Worm (Caenorhabditis elegans): ENCODE data around the gene ubc-18.

Gene ubc-18

ce11 chrIII:7068520-7069113 is at the start of gene ubc-18, which contains the start of gene R01H2.8:
Gene ubc-18 (minus strand): TSS chrIII:7068570.
Gene R01H2.8 (plus strand): TSS chrIII:7069063.
- no peak for TF ChIP-seq him-1 (tag; optimal IDR thresholded peaks at IDR 0.05)
- peak; percentile 34 for TF ChIP-seq W03F9.2 (tag; optimal IDR thresholded peaks at IDR 0.05)

DNA sequence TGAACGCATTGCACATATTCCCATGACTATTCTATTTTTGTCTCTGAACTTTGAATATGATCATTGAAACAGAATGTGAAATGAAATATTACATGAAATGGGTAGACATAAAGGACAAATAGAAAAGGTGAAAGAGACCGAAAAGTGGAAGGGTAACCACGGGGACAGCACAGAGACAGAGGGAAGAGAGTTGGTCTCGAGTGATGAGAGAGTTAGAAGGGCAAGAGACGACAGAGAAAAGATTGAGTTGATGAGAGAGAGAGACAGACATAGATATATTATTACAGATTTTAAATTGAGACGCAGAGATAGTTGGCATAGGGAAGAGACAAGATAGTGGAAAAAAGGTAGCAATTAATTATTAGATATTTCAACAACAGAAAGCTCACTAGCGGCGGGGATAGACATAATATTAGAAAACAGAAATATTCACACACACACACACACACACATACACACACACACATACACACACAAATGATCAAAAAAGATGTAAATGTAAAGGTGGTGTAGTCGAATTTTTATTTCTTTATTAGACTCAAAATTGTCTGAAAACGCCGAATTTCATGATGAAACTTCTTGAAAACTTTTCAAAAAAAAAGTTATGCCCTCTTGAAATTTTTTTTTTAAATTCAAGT is 48.4 kb upstream of the ubc-18 start:
- no peak for TF ChIP-seq dao-5 (tag; optimal IDR thresholded peaks at IDR 0.05)
- no peak for TF ChIP-seq him-1 (tag; optimal IDR thresholded peaks at IDR 0.05)
- TF ChIP-seq W03F9.2 (tag; optimal IDR thresholded peaks at IDR 0.05): peak; percentile 56

DNA sequence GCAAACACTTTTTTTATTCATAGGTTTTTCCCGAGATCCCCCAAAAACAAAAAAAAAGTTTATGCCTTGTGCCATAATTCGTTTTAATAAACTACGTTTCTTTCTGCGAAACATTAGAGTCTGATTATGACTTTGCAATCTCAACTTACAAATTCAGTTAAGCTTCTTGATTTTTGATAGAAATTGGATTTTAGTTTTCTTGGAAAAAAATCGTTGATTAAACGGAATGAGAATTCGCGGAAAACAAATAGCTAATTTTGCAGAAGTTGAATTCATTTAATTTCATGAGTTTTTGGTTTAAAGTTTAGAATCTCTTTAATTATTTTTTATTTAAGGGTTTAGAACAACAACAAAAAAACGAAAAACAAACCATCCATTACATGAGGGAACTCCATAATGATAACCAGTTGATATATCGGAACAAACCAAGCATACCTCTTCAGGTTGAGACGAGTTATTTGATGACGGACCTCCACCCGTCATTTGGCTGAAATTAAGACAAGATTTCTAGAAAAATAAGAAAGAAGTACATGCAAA is 46.6 kb upstream of the ubc-18 start, which contains the start of gene nhr-10:
nhr-10 (minus strand) TSS at position 487 of the 537 bp plus-strand sequence.
- no peak for TF ChIP-seq him-1 (tag; optimal IDR thresholded peaks at IDR 0.05)

DNA sequence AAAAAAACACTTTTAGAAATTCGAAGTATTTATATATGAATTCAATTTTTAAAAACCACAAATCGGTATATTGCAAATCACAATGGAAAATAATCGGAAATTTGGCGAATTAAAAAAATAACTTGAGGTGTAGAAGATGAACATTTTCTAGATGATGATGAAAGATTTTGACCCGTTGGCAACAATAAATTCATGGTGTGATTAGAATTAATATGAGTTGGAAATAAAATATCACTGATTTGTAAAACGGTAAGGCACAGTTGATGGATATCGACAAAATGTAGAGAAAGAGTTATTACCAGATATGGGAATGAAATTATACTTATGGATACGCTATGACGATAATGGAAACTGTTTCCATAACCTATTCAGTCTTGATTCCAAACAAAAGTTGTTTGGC is 43.9 kb upstream of the ubc-18 start:
- TF ChIP-seq W03F9.2 (tag; optimal IDR thresholded peaks at IDR 0.05) (no peak), him-1 (tag; optimal IDR thresholded peaks at IDR 0.05) (no peak), dao-5 (tag; optimal IDR thresholded peaks at IDR 0.05) (no peak)

DNA sequence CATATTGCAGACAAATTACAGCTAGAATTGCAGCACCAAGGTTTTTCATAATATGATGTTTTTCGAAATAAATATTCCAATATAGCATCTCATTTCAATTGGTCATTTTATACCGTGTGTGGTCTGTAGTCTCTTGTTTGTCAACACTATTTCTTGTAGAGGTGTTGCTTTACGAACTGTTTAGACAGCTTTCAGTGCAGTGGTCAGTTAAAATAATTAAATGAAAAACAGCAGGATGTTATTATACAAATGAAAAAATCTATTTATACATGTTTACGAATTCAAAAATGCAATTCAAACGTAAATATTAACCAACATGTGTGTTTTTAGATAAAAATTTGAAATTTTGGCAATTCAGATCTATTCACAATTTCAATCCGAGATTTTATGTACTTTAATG is 43.4 kb upstream of the ubc-18 start, which contains the start of gene B0280.7:
B0280.7 (minus strand) TSS at position 101 of the 400 bp plus-strand sequence.
- TF ChIP-seq W03F9.2 (tag; optimal IDR thresholded peaks at IDR 0.05) (no peak), him-1 (tag; optimal IDR thresholded peaks at IDR 0.05) (no peak), dao-5 (tag; optimal IDR thresholded peaks at IDR 0.05) (no peak)

DNA sequence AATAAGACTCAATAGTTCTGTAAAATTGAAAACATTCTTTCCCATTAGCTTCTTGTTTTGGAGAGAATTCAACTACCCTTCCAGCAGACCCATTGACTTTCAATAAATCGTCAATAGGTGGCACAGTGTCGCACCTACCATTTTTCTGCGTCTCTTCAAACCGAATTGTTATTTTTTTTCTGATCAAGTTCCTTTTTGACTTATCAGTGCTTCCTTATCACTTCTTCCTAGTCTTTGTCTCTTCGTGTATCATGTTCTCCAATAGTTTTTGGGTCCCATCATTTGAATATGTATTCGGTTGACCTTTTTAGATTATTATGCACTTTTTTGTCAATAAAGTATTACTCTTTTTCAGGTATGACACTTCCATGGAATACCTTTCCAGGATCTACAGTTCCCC is 39.6 kb upstream of the ubc-18 start, which contains the start of gene odd-1:
odd-1 (plus strand) TSS at position 349 of the 400 bp plus-strand sequence.
- TF ChIP-seq him-1 (tag; optimal IDR thresholded peaks at IDR 0.05) (no peak), dao-5 (tag; optimal IDR thresholded peaks at IDR 0.05) (no peak), W03F9.2 (tag; optimal IDR thresholded peaks at IDR 0.05) (no peak)

- TF ChIP-seq W03F9.2 (tag; optimal IDR thresholded peaks at IDR 0.05) (no peak), him-1 (tag; optimal IDR thresholded peaks at IDR 0.05) (no peak), dao-5 (tag; optimal IDR thresholded peaks at IDR 0.05) (no peak)
Observed at ce11 chrIII:7106854-7107253, 38.5 kb upstream of the ubc-18 start.

ce11 chrIII:7103940-7104440 is 35.6 kb upstream of the ubc-18 start, which contains the start of gene cpg-2:
Gene cpg-2 (minus strand): TSS chrIII:7103990.
- TF ChIP-seq him-1 (tag; optimal IDR thresholded peaks at IDR 0.05): no peak
- TF ChIP-seq W03F9.2 (tag; optimal IDR thresholded peaks at IDR 0.05): no peak
- no peak for TF ChIP-seq dao-5 (tag; optimal IDR thresholded peaks at IDR 0.05)

DNA sequence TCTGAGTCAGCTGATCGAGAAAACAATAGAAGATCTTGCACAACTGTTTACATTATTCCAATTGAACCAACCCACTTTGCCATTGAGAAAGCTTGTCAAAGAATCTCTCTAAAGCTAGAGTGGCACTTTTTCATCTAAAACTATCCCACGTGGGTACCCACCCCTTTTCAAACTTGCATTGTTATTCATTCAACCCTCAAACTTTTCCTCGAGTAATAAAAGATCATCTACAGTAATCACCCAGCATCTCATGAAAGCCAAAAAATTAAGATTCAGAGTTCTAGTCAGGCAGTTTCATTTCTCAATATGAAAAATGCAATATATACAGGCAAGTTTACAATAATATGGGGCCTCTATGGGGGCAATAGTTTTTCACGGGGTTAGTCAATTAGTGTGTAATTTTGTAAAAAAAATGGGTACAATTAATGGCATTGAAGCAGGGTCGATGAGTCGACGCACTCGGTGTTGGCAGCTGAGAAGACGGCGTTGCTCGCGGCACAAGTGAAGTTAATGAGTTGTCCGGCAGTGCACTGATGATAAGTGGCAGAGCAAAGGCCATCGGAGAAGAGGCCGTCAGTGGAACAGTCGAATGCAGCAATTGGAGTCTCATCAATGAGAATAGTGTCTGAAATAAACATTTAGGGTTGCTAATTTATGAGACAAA is 33.6 kb upstream of the ubc-18 start:
- TF ChIP-seq dao-5 (tag; optimal IDR thresholded peaks at IDR 0.05): no peak
- peak; percentile 21 for TF ChIP-seq W03F9.2 (tag; optimal IDR thresholded peaks at IDR 0.05)
- no peak for TF ChIP-seq him-1 (tag; optimal IDR thresholded peaks at IDR 0.05)

DNA sequence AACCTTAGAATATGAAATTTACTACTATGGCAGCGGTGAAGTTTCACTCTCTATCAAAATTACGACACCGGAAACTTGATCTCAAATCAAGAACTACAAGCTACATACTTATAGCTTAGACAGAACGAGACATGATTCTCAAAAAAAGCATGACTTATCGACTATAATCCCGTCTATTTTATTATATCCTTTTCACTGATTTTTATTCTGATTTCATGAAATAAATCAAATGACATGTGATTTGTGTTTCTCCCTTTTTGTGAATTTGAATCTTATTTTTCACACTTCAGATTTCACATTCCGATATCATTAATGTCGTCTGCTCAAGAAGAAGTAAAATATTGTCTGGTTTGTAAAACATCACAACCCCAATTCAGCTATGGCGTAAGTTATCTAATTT is 31.6 kb upstream of the ubc-18 start, which contains the start of gene ZK418.11:
ZK418.11 (plus strand) TSS at position 289 of the 400 bp plus-strand sequence.
- TF ChIP-seq dao-5 (tag; optimal IDR thresholded peaks at IDR 0.05) (no peak), W03F9.2 (tag; optimal IDR thresholded peaks at IDR 0.05) (no peak), him-1 (tag; optimal IDR thresholded peaks at IDR 0.05) (no peak)

DNA sequence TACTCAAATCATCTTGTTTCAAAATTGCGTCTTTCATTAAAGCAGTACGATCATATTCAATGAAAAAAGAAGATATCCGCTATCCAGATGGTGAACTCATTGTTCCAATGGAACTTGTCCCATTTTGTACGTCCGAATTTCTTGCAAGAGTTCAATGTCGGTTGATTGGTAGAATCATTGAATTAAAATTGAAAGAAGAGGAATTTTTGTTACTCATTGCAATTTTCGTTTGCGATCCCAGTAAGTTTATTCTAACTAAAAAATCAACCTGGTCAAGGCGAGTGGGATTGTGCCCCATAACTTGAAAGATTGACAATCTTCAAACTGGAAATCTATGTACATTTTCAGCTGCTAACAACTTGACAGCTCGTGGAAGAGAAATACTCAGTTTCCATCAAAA is 28.1 kb upstream of the ubc-18 start:
- TF ChIP-seq W03F9.2 (tag; optimal IDR thresholded peaks at IDR 0.05): no peak
- TF ChIP-seq him-1 (tag; optimal IDR thresholded peaks at IDR 0.05): no peak
- TF ChIP-seq dao-5 (tag; optimal IDR thresholded peaks at IDR 0.05): no peak

ce11 chrIII:7095156-7095555 is 26.8 kb upstream of the ubc-18 start, which contains the start of gene nhr-9:
Gene nhr-9 (plus strand): TSS chrIII:7095462.
- TF ChIP-seq dao-5 (tag; optimal IDR thresholded peaks at IDR 0.05): no peak
- no peak for TF ChIP-seq W03F9.2 (tag; optimal IDR thresholded peaks at IDR 0.05)
- no peak for TF ChIP-seq him-1 (tag; optimal IDR thresholded peaks at IDR 0.05)

DNA sequence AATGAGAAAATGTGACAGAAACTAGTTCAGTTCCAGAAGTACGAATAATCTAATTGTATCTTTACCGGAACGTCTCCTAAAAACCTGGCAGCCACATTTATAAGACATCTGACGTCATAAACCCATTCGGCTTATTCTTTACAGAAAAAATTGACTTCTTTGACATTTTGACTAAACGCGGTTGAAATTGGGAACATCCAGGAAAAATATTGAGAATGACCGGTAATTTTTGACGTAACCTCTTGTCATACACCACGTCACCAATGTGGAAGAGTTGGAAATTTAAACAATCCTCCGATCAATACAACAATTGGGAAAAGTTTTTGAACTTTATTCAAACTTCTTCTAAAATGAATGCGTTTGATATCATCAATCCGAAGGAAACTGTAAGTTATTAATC is 22.7 kb upstream of the ubc-18 start, which contains the start of gene ZK418.2:
ZK418.2 (plus strand) TSS at position 301 of the 400 bp plus-strand sequence.
- no peak for TF ChIP-seq dao-5 (tag; optimal IDR thresholded peaks at IDR 0.05)
- TF ChIP-seq W03F9.2 (tag; optimal IDR thresholded peaks at IDR 0.05): no peak
- no peak for TF ChIP-seq him-1 (tag; optimal IDR thresholded peaks at IDR 0.05)

Data from whole organism, L4/young adult.